Comparison of ENCODE assay signal across 2 fruit fly cellular contexts in genomic region chr3L:9136976-9137954, dm6.
A peak's percentile ranks its signal among the peaks of the same experiment; 100 is the strongest.
TF ChIP-seq lines count a peak whose summit lies in the region.

Gene Use1 (minus strand): TSS chr3L:9137181.
Gene nwk (plus strand): TSS chr3L:9137860.

TF ChIP-seq in whole organism, adult, 20 proteins besides CTCF, POLR2A, EP300 and RAD21 (continued from another document):
- no peak for TF ChIP-seq CG33017 (tag; optimal IDR thresholded peaks at IDR 0.05; lab: Kevin White, UChicago)

TF ChIP-seq in whole organism, embryonic, 481 proteins besides CTCF, POLR2A, EP300 and RAD21 (continued from another document and continues in another):
- TF ChIP-seq amos (GFP tag; IDR thresholded peaks at IDR 0.05; lab: Robert Waterston, UW; ENCODE audit: partially characterized antibody) (peak; percentile 80), CHES-1-like (GFP tag; optimal IDR thresholded peaks at IDR 0.05; lab: Kevin White, UChicago) (peak; percentile 1), Bgb (GFP tag; IDR thresholded peaks at IDR 0.05; lab: Robert Waterston, UW; ENCODE audit: partially characterized antibody) (peak; percentile 81), H15 (GFP tag; IDR thresholded peaks at IDR 0.05; lab: Robert Waterston, UW) (no peak), D19B (GFP tag; optimal IDR thresholded peaks at IDR 0.05; lab: Kevin White, UChicago) (no peak), CG30431 (GFP tag; optimal IDR thresholded peaks at IDR 0.05; lab: Kevin White, UChicago) (no peak), Rfx (GFP tag; IDR thresholded peaks at IDR 0.05; lab: Robert Waterston, UW) (peak; percentile 44), tna (GFP tag; IDR thresholded peaks at IDR 0.05; lab: Robert Waterston, UW; ENCODE audit: partially characterized antibody) (0 out of 2 replicates have a peak, but pooled peaks have one; percentile 21), CG6689 (GFP tag; IDR thresholded peaks at IDR 0.05; lab: Robert Waterston, UW) (no peak), knrl (GFP tag; IDR thresholded peaks at IDR 0.05; lab: Robert Waterston, UW; ENCODE audit: partially characterized antibody) (peak; percentile 86), CG2712 (tag; optimal IDR thresholded peaks at IDR 0.05; lab: Kevin White, UChicago) (peak; percentile 27), CG4854 (GFP tag; optimal IDR thresholded peaks at IDR 0.05; lab: Kevin White, UChicago) (no peak), CG15514 (GFP tag; optimal IDR thresholded peaks at IDR 0.05; lab: Kevin White, UChicago) (peak; percentile 26), CG6791 (GFP tag; IDR thresholded peaks at IDR 0.05; lab: Robert Waterston, UW; ENCODE audit: partially characterized antibody) (peak; percentile 75; the same call in 2 of the 3 replicates), lola (GFP tag; optimal IDR thresholded peaks at IDR 0.05; lab: Kevin White, UChicago) (peak in 1 of 3 experiments; percentile 14), wdn (GFP tag; IDR thresholded peaks at IDR 0.05; lab: Robert Waterston, UW) (no peak), prd (optimal IDR thresholded peaks at IDR 0.05; lab: Kevin White, UChicago) (no peak), prd (GFP tag; IDR thresholded peaks at IDR 0.05; lab: Robert Waterston, UW) (no peak; the same call in 2 of the 3 replicates), CG16863 (GFP tag; optimal IDR thresholded peaks at IDR 0.05; lab: Kevin White, UChicago) (no peak), CG10565 (GFP tag; optimal IDR thresholded peaks at IDR 0.05; lab: Kevin White, UChicago) (no peak), MESR4 (GFP tag; optimal IDR thresholded peaks at IDR 0.05; lab: Kevin White, UChicago) (peak; percentile 61), CG3163 (GFP tag; optimal IDR thresholded peaks at IDR 0.05; lab: Kevin White, UChicago) (no peak), Atf-2 (GFP tag; optimal IDR thresholded peaks at IDR 0.05; lab: Kevin White, UChicago) (no peak), nom (GFP tag; optimal IDR thresholded peaks at IDR 0.05; lab: Kevin White, UChicago) (no peak), bsh (GFP tag; optimal IDR thresholded peaks at IDR 0.05; lab: Kevin White, UChicago) (no peak), Dbx (GFP tag; IDR thresholded peaks at IDR 0.05; lab: Robert Waterston, UW) (no peak), CG10321 (GFP tag; IDR thresholded peaks at IDR 0.05; lab: Robert Waterston, UW) (no peak), Myb (GFP tag; optimal IDR thresholded peaks at IDR 0.05; lab: Kevin White, UChicago) (peak; percentile 5), abd-A (tag; optimal IDR thresholded peaks at IDR 0.05; lab: Kevin White, UChicago) (peak; percentile 55), Doc3 (GFP tag; IDR thresholded peaks at IDR 0.05; lab: Robert Waterston, UW; ENCODE audit: partially characterized antibody) (peak; percentile 67), CG7839 (tag; optimal IDR thresholded peaks at IDR 0.05; lab: Kevin White, UChicago) (no peak), CG17612 (GFP tag; IDR thresholded peaks at IDR 0.05; lab: Robert Waterston, UW) (no peak), CG6654 (GFP tag; optimal IDR thresholded peaks at IDR 0.05; lab: Kevin White, UChicago) (no peak), CG2202 (tag; optimal IDR thresholded peaks at IDR 0.05; lab: Kevin White, UChicago) (no peak), CG1603 (tag; optimal IDR thresholded peaks at IDR 0.05; lab: Kevin White, UChicago) (peak; percentile 38), CG16813 (GFP tag; IDR thresholded peaks at IDR 0.05; lab: Robert Waterston, UW; ENCODE audit: partially characterized antibody) (peak; percentile 75), otp (GFP tag; IDR thresholded peaks at IDR 0.05; lab: Robert Waterston, UW) (no peak), CkIIα-i1 (GFP tag; IDR thresholded peaks at IDR 0.05; lab: Robert Waterston, UW) (no peak), Xbp1 (GFP tag; optimal IDR thresholded peaks at IDR 0.05; lab: Kevin White, UChicago) (no peak), hbn (GFP tag; IDR thresholded peaks at IDR 0.05; lab: Robert Waterston, UW; ENCODE audit: partially characterized antibody) (peak; percentile 49; the same call in 1 of the 2 replicates), fd3F (GFP tag; optimal IDR thresholded peaks at IDR 0.05; lab: Kevin White, UChicago) (no peak), HLH4C (GFP tag; IDR thresholded peaks at IDR 0.05; lab: Robert Waterston, UW; ENCODE audit: partially characterized antibody) (peak; percentile 62; the same call in 2 of the 3 replicates), Ets97D (GFP tag; optimal IDR thresholded peaks at IDR 0.05; lab: Kevin White, UChicago) (peak; percentile 45), CG17829 (tag; optimal IDR thresholded peaks at IDR 0.05; lab: Kevin White, UChicago) (peak; percentile 19), nerfin-1 (tag; optimal IDR thresholded peaks at IDR 0.05; lab: Kevin White, UChicago) (peak; percentile 84), Ptx1 (GFP tag; IDR thresholded peaks at IDR 0.05; lab: Robert Waterston, UW) (peak; percentile 23; the same call in 1 of the 2 replicates), CG4282 (GFP tag; optimal IDR thresholded peaks at IDR 0.05; lab: Kevin White, UChicago) (no peak), wek (GFP tag; optimal IDR thresholded peaks at IDR 0.05; lab: Kevin White, UChicago) (no peak), CG17361 (GFP tag; IDR thresholded peaks at IDR 0.05; lab: Robert Waterston, UW) (peak; percentile 28; the same call in 1 of the 3 replicates), CG10979 (tag; optimal IDR thresholded peaks at IDR 0.05; lab: Kevin White, UChicago) (no peak), Adf1 (GFP tag; IDR thresholded peaks at IDR 0.05; lab: Robert Waterston, UW) (no peak), dpn (GFP tag; optimal IDR thresholded peaks at IDR 0.05; lab: Kevin White, UChicago) (no peak), CG13624 (GFP tag; optimal IDR thresholded peaks at IDR 0.05; lab: Kevin White, UChicago) (no peak), zfh1 (GFP tag; IDR thresholded peaks at IDR 0.05; lab: Robert Waterston, UW) (no peak), grn (GFP tag; optimal IDR thresholded peaks at IDR 0.05; lab: Kevin White, UChicago) (peak; percentile 72), vnd (GFP tag; IDR thresholded peaks at IDR 0.05; lab: Robert Waterston, UW; ENCODE audit: partially characterized antibody) (peak; percentile 71), CG10209 (GFP tag; optimal IDR thresholded peaks at IDR 0.05; lab: Kevin White, UChicago) (no peak), NfI (GFP tag; optimal IDR thresholded peaks at IDR 0.05; lab: Kevin White, UChicago) (peak; percentile 6), CG4617 (GFP tag; optimal IDR thresholded peaks at IDR 0.05; lab: Kevin White, UChicago; ENCODE audit: borderline replicate concordance) (peak; percentile 72), Nf-YA (GFP tag; IDR thresholded peaks at IDR 0.05; lab: Robert Waterston, UW) (no peak), shn (GFP tag; optimal IDR thresholded peaks at IDR 0.05; lab: Kevin White, UChicago) (no peak), CG31224 (GFP tag; IDR thresholded peaks at IDR 0.05; lab: Robert Waterston, UW) (no peak), chn (GFP tag; optimal IDR thresholded peaks at IDR 0.05; lab: Kevin White, UChicago) (no peak), sob (GFP tag; IDR thresholded peaks at IDR 0.05; lab: Robert Waterston, UW) (peak; percentile 47; the same call in 1 of the 2 replicates), bbx (GFP tag; IDR thresholded peaks at IDR 0.05; lab: Robert Waterston, UW; ENCODE audit: partially characterized antibody) (peak; percentile 69), CG15269 (tag; optimal IDR thresholded peaks at IDR 0.05; lab: Kevin White, UChicago) (no peak), stwl (tag; optimal IDR thresholded peaks at IDR 0.05; lab: Kevin White, UChicago) (peak; percentile 88), Dref (GFP tag; IDR thresholded peaks at IDR 0.05; lab: Robert Waterston, UW) (peak; percentile 82), Sry-δ (GFP tag; optimal IDR thresholded peaks at IDR 0.05; lab: Kevin White, UChicago) (peak; percentile 77), CG17385 (GFP tag; optimal IDR thresholded peaks at IDR 0.05; lab: Kevin White, UChicago) (no peak), exex (tag; optimal IDR thresholded peaks at IDR 0.05; lab: Kevin White, UChicago) (peak; percentile 77), NC2β (GFP tag; optimal IDR thresholded peaks at IDR 0.05; lab: Kevin White, UChicago) (no peak), CrebB (tag; optimal IDR thresholded peaks at IDR 0.05; lab: Kevin White, UChicago) (no peak), CG6813 (GFP tag; optimal IDR thresholded peaks at IDR 0.05; lab: Kevin White, UChicago) (no peak), CG12391 (tag; optimal IDR thresholded peaks at IDR 0.05; lab: Kevin White, UChicago) (peak; percentile 64), CG12236 (GFP tag; optimal IDR thresholded peaks at IDR 0.05; lab: Kevin White, UChicago) (no peak), CG12071 (GFP tag; optimal IDR thresholded peaks at IDR 0.05; lab: Kevin White, UChicago) (no peak), CG14710 (tag; optimal IDR thresholded peaks at IDR 0.05; lab: Kevin White, UChicago) (peak; percentile 37), Pdp1 (GFP tag; optimal IDR thresholded peaks at IDR 0.05; lab: Kevin White, UChicago) (peak in 1 of 2 experiments; percentile 25), chm (GFP tag; IDR thresholded peaks at IDR 0.05; lab: Robert Waterston, UW) (no peak), CG8944 (GFP tag; optimal IDR thresholded peaks at IDR 0.05; lab: Kevin White, UChicago) (no peak), chinmo (GFP tag; IDR thresholded peaks at IDR 0.05; lab: Robert Waterston, UW; ENCODE audit: partially characterized antibody) (0 out of 4 replicates have a peak, but pooled peaks have one; percentile 59), nmo (GFP tag; optimal IDR thresholded peaks at IDR 0.05; lab: Kevin White, UChicago) (peak; percentile 49), Bteb2 (GFP tag; optimal IDR thresholded peaks at IDR 0.05; lab: Kevin White, UChicago) (no peak), dysf (GFP tag; IDR thresholded peaks at IDR 0.05; lab: Robert Waterston, UW) (no peak), trem (tag; optimal IDR thresholded peaks at IDR 0.05; lab: Kevin White, UChicago) (peak; percentile 23), nerfin-2 (GFP tag; IDR thresholded peaks at IDR 0.05; lab: Robert Waterston, UW; ENCODE audit: partially characterized antibody) (peak; percentile 22; the same call in 1 of the 2 replicates), ind (GFP tag; optimal IDR thresholded peaks at IDR 0.05; lab: Kevin White, UChicago) (no peak), CG11696 (GFP tag; IDR thresholded peaks at IDR 0.05; lab: Robert Waterston, UW) (no peak), CG8281 (tag; optimal IDR thresholded peaks at IDR 0.05; lab: Kevin White, UChicago) (peak; percentile 5), slbo (GFP tag; IDR thresholded peaks at IDR 0.05; lab: Robert Waterston, UW) (no peak), crp (GFP tag; optimal IDR thresholded peaks at IDR 0.05; lab: Kevin White, UChicago) (peak in 1 of 2 experiments; percentile 64), Dll (GFP tag; IDR thresholded peaks at IDR 0.05; lab: Robert Waterston, UW; ENCODE audit: partially characterized antibody) (peak; percentile 87), slp2 (GFP tag; optimal IDR thresholded peaks at IDR 0.05; lab: Kevin White, UChicago) (no peak), Hr3 (GFP tag; optimal IDR thresholded peaks at IDR 0.05; lab: Kevin White, UChicago) (no peak), CG11247 (GFP tag; IDR thresholded peaks at IDR 0.05; lab: Robert Waterston, UW) (no peak), inv (GFP tag; IDR thresholded peaks at IDR 0.05; lab: Robert Waterston, UW; ENCODE audit: partially characterized antibody) (peak; percentile 63), CG18619 (GFP tag; optimal IDR thresholded peaks at IDR 0.05; lab: Kevin White, UChicago) (no peak), gfzf (GFP tag; optimal IDR thresholded peaks at IDR 0.05; lab: Kevin White, UChicago) (peak; percentile 72), Opbp (GFP tag; IDR thresholded peaks at IDR 0.05; lab: Robert Waterston, UW; ENCODE audit: partially characterized antibody) (peak; percentile 70; the same call in 2 of the 3 replicates), CG10267 (tag; optimal IDR thresholded peaks at IDR 0.05; lab: Kevin White, UChicago) (peak; percentile 53), kah (GFP tag; optimal IDR thresholded peaks at IDR 0.05; lab: Kevin White, UChicago) (no peak), unc-4 (GFP tag; IDR thresholded peaks at IDR 0.05; lab: Robert Waterston, UW; ENCODE audit: partially characterized antibody) (peak; percentile 76), CG6765 (GFP tag; optimal IDR thresholded peaks at IDR 0.05; lab: Kevin White, UChicago) (no peak), Dip3 (GFP tag; optimal IDR thresholded peaks at IDR 0.05; lab: Kevin White, UChicago) (no peak), CG12769 (tag; optimal IDR thresholded peaks at IDR 0.05; lab: Kevin White, UChicago) (no peak), CG8388 (GFP tag; optimal IDR thresholded peaks at IDR 0.05; lab: Kevin White, UChicago) (no peak), Antp (GFP tag; optimal IDR thresholded peaks at IDR 0.05; lab: Kevin White, UChicago) (no peak), CG10462 (GFP tag; optimal IDR thresholded peaks at IDR 0.05; lab: Kevin White, UChicago) (peak; percentile 31), CG32767 (GFP tag; IDR thresholded peaks at IDR 0.05; lab: Robert Waterston, UW) (no peak), CG2678 (tag; optimal IDR thresholded peaks at IDR 0.05; lab: Kevin White, UChicago) (no peak), CG15601 (tag; optimal IDR thresholded peaks at IDR 0.05; lab: Kevin White, UChicago) (no peak), CG31388 (GFP tag; optimal IDR thresholded peaks at IDR 0.05; lab: Kevin White, UChicago) (no peak), CG11504 (tag; optimal IDR thresholded peaks at IDR 0.05; lab: Kevin White, UChicago) (peak; percentile 30), CG14860 (GFP tag; IDR thresholded peaks at IDR 0.05; lab: Robert Waterston, UW; ENCODE audit: partially characterized antibody) (peak; percentile 71), Meics (GFP tag; optimal IDR thresholded peaks at IDR 0.05; lab: Kevin White, UChicago) (no peak), CG4360 (GFP tag; IDR thresholded peaks at IDR 0.05; lab: Robert Waterston, UW) (peak; percentile 5; the same call in 1 of the 2 replicates), Oli (tag; optimal IDR thresholded peaks at IDR 0.05; lab: Kevin White, UChicago) (no peak), CG3847 (GFP tag; IDR thresholded peaks at IDR 0.05; lab: Robert Waterston, UW) (peak; percentile 31; the same call in 1 of the 2 replicates), CG9932 (GFP tag; IDR thresholded peaks at IDR 0.05; lab: Robert Waterston, UW) (peak; percentile 52), danr (GFP tag; IDR thresholded peaks at IDR 0.05; lab: Robert Waterston, UW) (no peak), CG16779 (GFP tag; IDR thresholded peaks at IDR 0.05; lab: Robert Waterston, UW) (0 out of 2 replicates have a peak, but pooled peaks have one; percentile 46), Doc2 (GFP tag; IDR thresholded peaks at IDR 0.05; lab: Robert Waterston, UW) (no peak), Kr (GFP tag; optimal IDR thresholded peaks at IDR 0.05; lab: Kevin White, UChicago) (no peak), CG4707 (GFP tag; optimal IDR thresholded peaks at IDR 0.05; lab: Kevin White, UChicago) (no peak), eve (GFP tag; optimal IDR thresholded peaks at IDR 0.05; lab: Kevin White, UChicago) (peak in 1 of 2 experiments; percentile 74), gsb (GFP tag; IDR thresholded peaks at IDR 0.05; lab: Robert Waterston, UW) (no peak)
